Fruit fly (Drosophila melanogaster) whole organism, prepupa: ENCODE data around the gene TBC1D16.

ENCODE experiments used
- CG11294 ChIP-seq: fragments of 200-800 bp; sonication (Bioruptor generic); IDR thresholded peaks from 2 replicates; pipeline ENCODE4 v1.3.6; 2022; ENCODE audit warnings: missing biosample characterization, missing genetic modification characterization
- CG32006 ChIP-seq: fragments of 200-800 bp; sonication (Bioruptor generic); optimal IDR thresholded peaks from 3 replicates; lab custom pipeline; 2017; ENCODE audit warnings: missing biosample characterization, mild to moderate bottlenecking, missing genetic modification characterization
- CG6854 ChIP-seq: fragments of 200-800 bp; sonication (Bioruptor generic); optimal IDR thresholded peaks from 2 replicates; lab custom pipeline; 2017; ENCODE audit warnings: missing biosample characterization, mild to moderate bottlenecking, missing genetic modification characterization
- Eip75B ChIP-seq: fragments of 200-800 bp; sonication (Bioruptor generic); optimal IDR thresholded peaks from 3 replicates; lab custom pipeline; 2016; ENCODE audit warnings: missing biosample characterization, missing genetic modification characterization
- Hr39 ChIP-seq: fragments of 200-800 bp; sonication (Bioruptor generic); optimal IDR thresholded peaks from 2 replicates; lab custom pipeline; 2016; ENCODE audit warnings: missing biosample characterization, missing genetic modification characterization
- achi ChIP-seq: fragments of 200-800 bp; sonication (Bioruptor generic); optimal IDR thresholded peaks from 3 replicates; lab custom pipeline; 2016; ENCODE audit warnings: missing biosample characterization, missing genetic modification characterization
- fd59A ChIP-seq: fragments of 200-800 bp; sonication (Bioruptor generic); optimal IDR thresholded peaks from 2 replicates; lab custom pipeline; 2017; ENCODE audit warnings: missing biosample characterization, mild to moderate bottlenecking, missing genetic modification characterization, missing genetic modification reagents
- spab ChIP-seq: fragments of 200-800 bp; sonication (Bioruptor generic); optimal IDR thresholded peaks from 2 replicates; lab custom pipeline; 2017; ENCODE audit warnings: missing biosample characterization, mild to moderate bottlenecking, missing genetic modification characterization, missing genetic modification reagents

dm6 chr2L:10396877-10397587 is 38.4 kb downstream of the TBC1D16 start:
- TF ChIP-seq fd59A (GFP tag; lab: Kevin White, UChicago) (no peak), CG32006 (GFP tag; lab: Kevin White, UChicago) (no peak), Hr39 (GFP tag; lab: Kevin White, UChicago) (no peak), CG11294 (no peak), CG6854 (no peak), Eip75B (GFP tag; lab: Kevin White, UChicago) (no peak), spab (GFP tag; lab: Kevin White, UChicago) (no peak), achi (GFP tag; lab: Kevin White, UChicago) (no peak)
